Fruit fly (Drosophila melanogaster): ENCODE measurements around the gene CG44158.

DNA sequence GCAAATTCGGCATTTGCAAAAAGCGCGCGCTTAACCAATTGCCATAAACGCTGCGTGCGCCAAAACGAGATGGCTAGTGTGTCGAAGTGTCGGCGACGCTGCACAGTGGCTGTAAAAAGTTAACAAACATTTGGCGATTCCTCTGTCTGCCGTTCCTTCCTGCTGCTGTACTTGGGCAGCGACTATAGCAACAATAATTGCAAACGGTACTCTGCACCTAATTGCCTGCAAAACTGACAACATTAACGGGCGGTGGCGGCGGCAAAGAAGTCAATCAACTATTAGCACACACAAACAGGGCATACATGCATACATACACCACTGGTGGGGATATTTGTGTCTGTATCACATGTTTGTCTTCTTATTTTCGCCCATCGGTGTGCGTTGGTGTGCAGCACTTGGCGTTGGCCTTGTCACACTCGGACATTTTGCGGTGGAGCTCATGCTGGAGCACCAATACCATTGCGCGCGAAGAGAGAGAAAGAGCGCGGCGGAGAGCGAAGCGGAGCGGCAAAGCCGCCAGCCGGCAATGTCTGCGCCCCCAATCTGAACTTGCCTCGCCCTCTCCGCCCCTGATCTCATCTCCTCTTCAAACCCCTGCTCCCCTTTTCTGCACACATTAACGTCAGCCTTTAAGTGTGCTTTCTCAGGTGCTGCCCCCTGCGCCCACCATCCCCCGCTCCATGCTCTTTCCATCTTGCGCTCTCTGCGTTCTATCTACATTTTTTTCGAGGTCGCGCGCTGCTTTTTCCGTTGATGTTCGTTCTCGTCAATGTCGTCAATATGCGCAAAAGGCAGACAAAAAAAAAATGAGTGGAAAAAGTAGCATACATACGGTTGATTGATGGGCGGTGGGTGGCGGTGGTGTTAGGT lies 35.8 kb downstream of the CG44158 start:
- TF ChIP-seq CG12605 (GFP tag; IDR thresholded peaks at IDR 0.05), result peak; percentile 13; the same call in 1 of the 2 replicates
- no peak for TF ChIP-seq rn (GFP tag; IDR thresholded peaks at IDR 0.05)
- TF ChIP-seq CG8159 (tag; optimal IDR thresholded peaks at IDR 0.05), result no peak
- TF ChIP-seq CG34367 (tag; optimal IDR thresholded peaks at IDR 0.05), result no peak
- TF ChIP-seq EcR (GFP tag; optimal IDR thresholded peaks at IDR 0.05), result peak; percentile 93
- TF ChIP-seq D1 (tag; optimal IDR thresholded peaks at IDR 0.05), result no peak
- TF ChIP-seq CG9948 (tag; optimal IDR thresholded peaks at IDR 0.05), result no peak
- peak; percentile 19 for TF ChIP-seq Pif1A (GFP tag; optimal IDR thresholded peaks at IDR 0.05)
- TF ChIP-seq CG4496 (GFP tag; IDR thresholded peaks at IDR 0.05), result no peak
- no peak for TF ChIP-seq CG17806 (tag; optimal IDR thresholded peaks at IDR 0.05)
- no peak for TF ChIP-seq CG14655 (GFP tag; optimal IDR thresholded peaks at IDR 0.05)
- peak; percentile 61 for TF ChIP-seq Ets98B (GFP tag; IDR thresholded peaks at IDR 0.05)
- TF ChIP-seq Pif1B (GFP tag; optimal IDR thresholded peaks at IDR 0.05), result peak; percentile 2
- peak; percentile 39; the same call in 1 of the 3 replicates for TF ChIP-seq fd96Ca (GFP tag; IDR thresholded peaks at IDR 0.05)
